Worm (Caenorhabditis elegans) whole organism, L1 larva: Measurements from ENCODE around the gene T16G1.2.

Source experiments
- F16B12.6 ChIP-seq: fragments of 150-350 bp; optimal IDR thresholded peaks from 2 replicates; lab custom pipeline; 2014; ENCODE audit warnings: missing biosample characterization, missing genetic modification characterization
- Y116A8C.19 ChIP-seq: sonication (generic microtip); optimal IDR thresholded peaks from 2 replicates; lab custom pipeline; 2016; ENCODE audit warnings: missing compliant biosample characterization, missing genetic modification characterization, borderline replicate concordance
- aly-2 ChIP-seq: fragments of 150-350 bp; optimal IDR thresholded peaks from 2 replicates; lab custom pipeline; 2014; ENCODE audit warnings: missing biosample characterization, missing genetic modification characterization
- ama-1 ChIP-seq: fragments of 150-350 bp; optimal IDR thresholded peaks from 2 replicates; lab custom pipeline; 2014
- blmp-1 ChIP-seq: fragments of 150-350 bp; optimal IDR thresholded peaks from 2 replicates; lab custom pipeline; 2014; ENCODE audit warnings: missing biosample characterization, missing genetic modification characterization
- ceh-63 ChIP-seq: fragments of 200-800 bp; sonication (Bioruptor generic); optimal IDR thresholded peaks from 2 replicates; lab custom pipeline; 2018; ENCODE audit warnings: mild to moderate bottlenecking, missing genetic modification characterization, missing compliant biosample characterization
- ceh-82 ChIP-seq, 3 experiments: fragments of 150-350 bp in 1 of 3; sonication (generic microtip) in 2 of 3; optimal IDR thresholded peaks; 2 replicates each; lab custom pipeline; 2014 to 2017; ENCODE audit warnings: missing biosample characterization in 3 of 3, missing genetic modification characterization in 3 of 3
- ceh-90 ChIP-seq: sonication (generic microtip); optimal IDR thresholded peaks from 2 replicates; lab custom pipeline; 2016; ENCODE audit warnings: missing genetic modification characterization, missing compliant biosample characterization
- ces-1 ChIP-seq: fragments of 150-350 bp; optimal IDR thresholded peaks from 2 replicates; lab custom pipeline; 2014; ENCODE audit warnings: missing biosample characterization, missing genetic modification reagents, missing genetic modification characterization
- dpl-1 ChIP-seq, 3 experiments: fragments of 150-350 bp in 2 of 3; sonication (generic microtip) in 1 of 3; optimal IDR thresholded peaks; 2 replicates each; lab custom pipeline; 2014 to 2017; ENCODE audit warnings: missing biosample characterization in 3 of 3, missing genetic modification characterization in 3 of 3, missing genetic modification reagents in 3 of 3
- dsc-1 ChIP-seq: sonication (generic microtip); optimal IDR thresholded peaks from 2 replicates; lab custom pipeline; 2016; ENCODE audit warnings: mild to moderate bottlenecking, missing genetic modification characterization, missing compliant biosample characterization
- efl-1 ChIP-seq, 4 experiments: fragments of 150-350 bp; optimal IDR thresholded peaks in 3 of 4; peaks in 1 of 4; 1 replicate in 1 of 4; 2 replicates in 3 of 4; lab custom pipeline; 2014; ENCODE audit warnings: missing biosample characterization in 2 of 4, missing genetic modification characterization in 2 of 4, missing genetic modification reagents in 2 of 4
- efl-3 ChIP-seq: fragments of 200-800 bp; sonication (Bioruptor generic); optimal IDR thresholded peaks from 2 replicates; lab custom pipeline; 2018; ENCODE audit warnings: mild to moderate bottlenecking, missing genetic modification characterization, missing compliant biosample characterization
- egl-13 ChIP-seq: sonication (generic microtip); optimal IDR thresholded peaks from 2 replicates; lab custom pipeline; 2016; ENCODE audit warnings: missing genotype, missing genetic modification reagents, missing genetic modification characterization, missing compliant biosample characterization
- elt-2 ChIP-seq: sonication (generic microtip); optimal IDR thresholded peaks from 2 replicates; lab custom pipeline; 2016; ENCODE audit warnings: missing genetic modification characterization, mild to moderate bottlenecking, inconsistent platforms, missing compliant biosample characterization, missing genetic modification reagents
- elt-3 ChIP-seq, 6 experiments: fragments of 150-350 bp in 1 of 6; sonication (generic microtip); optimal IDR thresholded peaks; 2 replicates each; lab custom pipeline; 2017 to 2018; ENCODE audit warnings: missing biosample characterization in 6 of 6, missing genetic modification characterization in 6 of 6, inconsistent platforms in 1 of 6
- fkh-10 ChIP-seq: sonication (generic microtip); optimal IDR thresholded peaks from 2 replicates; lab custom pipeline; 2017; ENCODE audit warnings: missing biosample characterization, missing genetic modification reagents, missing genetic modification characterization
- fkh-8 ChIP-seq: sonication (generic microtip); optimal IDR thresholded peaks from 2 replicates; lab custom pipeline; 2016; ENCODE audit warnings: mild to moderate bottlenecking, missing genetic modification characterization, missing compliant biosample characterization
- grh-1 ChIP-seq: fragments of 200-800 bp; sonication (Bioruptor generic); IDR thresholded peaks from 2 replicates; pipeline ENCODE4 v1.3.6; 2022; ENCODE audit warnings: missing genetic modification reagents, missing genetic modification characterization, missing compliant biosample characterization
- hlh-17 ChIP-seq: fragments of 200-800 bp; sonication (Bioruptor generic); optimal IDR thresholded peaks from 2 replicates; lab custom pipeline; 2018; ENCODE audit warnings: missing genetic modification characterization, mild to moderate bottlenecking, missing compliant biosample characterization, moderate library complexity, borderline replicate concordance
- lin-14 ChIP-seq: fragments of 200-800 bp; sonication (Bioruptor generic); optimal IDR thresholded peaks from 2 replicates; lab custom pipeline; 2018; ENCODE audit warnings: mild to moderate bottlenecking, missing genetic modification characterization, moderate library complexity, missing compliant biosample characterization
- lin-15B ChIP-seq: fragments of 150-350 bp; sonication (generic microtip); optimal IDR thresholded peaks from 3 replicates; lab custom pipeline; 2014; ENCODE audit warnings: missing biosample characterization, missing genetic modification characterization
- lin-39 ChIP-seq: fragments of 150-350 bp; optimal IDR thresholded peaks from 2 replicates; lab custom pipeline; 2014; ENCODE audit warnings: missing biosample characterization, missing genetic modification reagents, missing genetic modification characterization
- lsy-2 ChIP-seq, 2 experiments: fragments of 150-350 bp; optimal IDR thresholded peaks; 2 replicates each; lab custom pipeline; 2014; ENCODE audit warnings: missing biosample characterization in 2 of 2, missing genetic modification characterization in 2 of 2
- mab-9 ChIP-seq: fragments of 200-800 bp; sonication (Bioruptor generic); IDR thresholded peaks from 2 replicates; pipeline ENCODE4 v1.3.6; 2022; ENCODE audit warnings: missing genetic modification reagents, missing genetic modification characterization, missing compliant biosample characterization
- mep-1 ChIP-seq: fragments of 150-350 bp; optimal IDR thresholded peaks from 2 replicates; lab custom pipeline; 2014; ENCODE audit warnings: missing biosample characterization, missing genetic modification characterization
- nhr-11 ChIP-seq: fragments of 150-350 bp; optimal IDR thresholded peaks from 2 replicates; lab custom pipeline; 2014; ENCODE audit warnings: missing biosample characterization, missing genetic modification characterization
- nhr-237 ChIP-seq: fragments of 150-350 bp; optimal IDR thresholded peaks from 2 replicates; lab custom pipeline; 2014; ENCODE audit warnings: missing biosample characterization, missing genetic modification characterization
- nhr-71 ChIP-seq: sonication (generic microtip); optimal IDR thresholded peaks from 2 replicates; lab custom pipeline; 2016; ENCODE audit warnings: mild to moderate bottlenecking, missing genetic modification characterization, moderate library complexity, missing compliant biosample characterization
- rnt-1 ChIP-seq: sonication (generic microtip); optimal IDR thresholded peaks from 2 replicates; lab custom pipeline; 2016; ENCODE audit warnings: mild to moderate bottlenecking, missing genetic modification characterization, moderate library complexity, missing compliant biosample characterization
- skn-1 ChIP-seq: fragments of 150-350 bp; optimal IDR thresholded peaks from 2 replicates; lab custom pipeline; 2014; ENCODE audit warnings: missing biosample characterization, missing genetic modification characterization
- swsn-7 ChIP-seq: sonication (generic microtip); optimal IDR thresholded peaks from 2 replicates; lab custom pipeline; 2016; ENCODE audit warnings: missing genetic modification characterization, missing compliant biosample characterization
- tbx-2 ChIP-seq: sonication (generic microtip); optimal IDR thresholded peaks from 2 replicates; lab custom pipeline; 2016; ENCODE audit warnings: missing genetic modification characterization, missing compliant biosample characterization
- unc-30 ChIP-seq: sonication (generic microtip); optimal IDR thresholded peaks from 2 replicates; lab custom pipeline; 2017; ENCODE audit warnings: missing biosample characterization, missing genetic modification characterization
- unc-98 ChIP-seq: fragments of 200-800 bp; sonication (Bioruptor generic); IDR thresholded peaks from 2 replicates; pipeline ENCODE4 v1.3.6; 2022; ENCODE audit warnings: missing genetic modification characterization, missing compliant biosample characterization
- xbp-1 ChIP-seq: sonication (generic microtip); optimal IDR thresholded peaks from 2 replicates; lab custom pipeline; 2016; ENCODE audit warnings: missing genetic modification characterization, missing compliant biosample characterization
- zag-1 ChIP-seq: fragments of 150-350 bp; optimal IDR thresholded peaks from 2 replicates; lab custom pipeline; 2014; ENCODE audit warnings: missing biosample characterization, missing genetic modification characterization
- ztf-11 ChIP-seq, 2 experiments: sonication (generic microtip); optimal IDR thresholded peaks; 2 replicates each; lab custom pipeline; 2016 to 2017; ENCODE audit warnings: missing genetic modification characterization in 2 of 2, missing biosample characterization in 1 of 2, missing compliant biosample characterization in 1 of 2

T16G1.2 gene

ce11 chrV:12952287-12952686 is 23.0 kb downstream of the T16G1.2 start, which contains the start of gene pqn-68 (continued):
- TF ChIP-seq elt-2 (no peak), fkh-10 (no peak), grh-1 (GFP tag; lab: Robert Waterston, UW) (no peak), egl-13 (tag; lab: Kevin White, UChicago) (no peak), efl-3 (GFP tag; lab: Kevin White, UChicago) (no peak), dsc-1 (tag; lab: Kevin White, UChicago) (no peak), ces-1 (GFP tag; lab: Kevin White, UChicago) (no peak), lsy-2 (tag; optimal IDR thresholded peaks at IDR 0.05; lab: Kevin White, UChicago) (peak; percentile 26 to 56), nhr-11 (tag; lab: Kevin White, UChicago) (no peak), xbp-1 (tag; lab: Kevin White, UChicago) (peak; percentile 33), lin-39 (no peak), nhr-71 (tag; lab: Kevin White, UChicago) (peak; percentile 30), unc-98 (GFP tag; lab: Robert Waterston, UW) (no peak), elt-3 (tag; optimal IDR thresholded peaks at IDR 0.05; lab: Kevin White, UChicago) (no peak), mab-9 (no peak), dpl-1 (GFP tag; optimal IDR thresholded peaks at IDR 0.05; lab: Kevin White, UChicago) (peak in 2 of 3 experiments; percentile 24 to 66), ama-1 (lab: Kevin White, UChicago) (no peak), swsn-7 (tag; lab: Kevin White, UChicago) (peak; percentile 1), fkh-8 (tag; lab: Kevin White, UChicago) (no peak), unc-30 (no peak), tbx-2 (tag; lab: Kevin White, UChicago) (no peak), hlh-17 (GFP tag; lab: Kevin White, UChicago) (no peak), Y116A8C.19 (tag; lab: Kevin White, UChicago) (no peak), aly-2 (tag; lab: Kevin White, UChicago) (no peak), ceh-82 (tag; optimal IDR thresholded peaks at IDR 0.05; lab: Kevin White, UChicago) (peak in 1 of 3 experiments; percentile 12), ceh-63 (no peak), zag-1 (tag; lab: Kevin White, UChicago) (no peak), ztf-11 (tag; optimal IDR thresholded peaks at IDR 0.05; lab: Kevin White, UChicago) (no peak), mep-1 (tag; lab: Kevin White, UChicago) (no peak), lin-15B (tag; lab: Kevin White, UChicago) (no peak)

ce11 chrV:12953702-12954101 is 24.4 kb downstream of the T16G1.2 start, which contains the start of gene eif-3.K:
Gene eif-3.K (plus strand): TSS chrV:12954002.
- no peak for TF ChIP-seq hlh-17 (GFP tag; lab: Kevin White, UChicago)
- no peak for TF ChIP-seq F16B12.6 (tag; lab: Kevin White, UChicago)
- no peak for TF ChIP-seq rnt-1 (tag; lab: Kevin White, UChicago)
- TF ChIP-seq nhr-237 (tag; lab: Kevin White, UChicago) = no peak
- no peak for TF ChIP-seq xbp-1 (tag; lab: Kevin White, UChicago)
- TF ChIP-seq, all 84 proteins: peak for 0

- no peak for TF ChIP-seq skn-1
- TF ChIP-seq efl-1 (optimal IDR thresholded peaks at IDR 0.05; lab: Kevin White, UChicago) = no peak
- peak in 1 of 2 experiments; percentile 69 for TF ChIP-seq efl-1 (GFP tag; optimal IDR thresholded peaks at IDR 0.05 in 1 of 2; lab: Kevin White, UChicago)
These were observed 25.0 kb downstream of the T16G1.2 start for ce11 chrV:12954261-12954660.

ce11 chrV:12961085-12961560 is 31.8 kb downstream of the T16G1.2 start, which contains the start of gene mpst-7:
Gene mpst-7 (minus strand): TSS chrV:12961135.
- no peak for TF ChIP-seq ceh-90 (tag; lab: Kevin White, UChicago)
- no peak for TF ChIP-seq efl-1 (optimal IDR thresholded peaks at IDR 0.05; lab: Kevin White, UChicago)
- peak in 1 of 2 experiments; percentile 65 for TF ChIP-seq efl-1 (GFP tag; optimal IDR thresholded peaks at IDR 0.05 in 1 of 2; lab: Kevin White, UChicago)
- peak; percentile 83 for TF ChIP-seq blmp-1 (tag; lab: Kevin White, UChicago)
- TF ChIP-seq hlh-17 (GFP tag; lab: Kevin White, UChicago) = no peak
- no peak for TF ChIP-seq egl-13 (tag; lab: Kevin White, UChicago)
- TF ChIP-seq lin-14 (GFP tag; lab: Kevin White, UChicago) = peak; percentile 80
- no peak for TF ChIP-seq rnt-1 (tag; lab: Kevin White, UChicago)
